Worm (Caenorhabditis elegans) whole organism, young adult: Measurements from ENCODE around the gene dsl-3.

Experiments
- B0035.1 ChIP-seq: sonication (generic microtip); optimal IDR thresholded peaks from 2 replicates; lab custom pipeline; 2016; ENCODE audit warnings: missing genetic modification characterization, mild to moderate bottlenecking, missing compliant biosample characterization, missing genotype, missing genetic modification reagents
- F22D6.2 ChIP-seq: sonication (generic microtip); optimal IDR thresholded peaks from 2 replicates; lab custom pipeline; 2016; ENCODE audit warnings: mild to moderate bottlenecking, missing genetic modification characterization, missing compliant biosample characterization
- F33H1.4 ChIP-seq: fragments of 200-800 bp; sonication (Bioruptor generic); IDR thresholded peaks from 2 replicates; pipeline ENCODE4 v1.3.6; 2022; ENCODE audit warnings: missing genetic modification reagents, missing genetic modification characterization, missing compliant biosample characterization
- F39B2.1 ChIP-seq: fragments of 200-800 bp; sonication (Bioruptor generic); IDR thresholded peaks from 2 replicates; pipeline ENCODE4 v1.3.6; 2022; ENCODE audit warnings: missing genetic modification reagents, missing genetic modification characterization, missing compliant biosample characterization
- F49E8.2 ChIP-seq: sonication (generic microtip); optimal IDR thresholded peaks from 3 replicates; lab custom pipeline; 2017; ENCODE audit warnings: missing genetic modification characterization, mild to moderate bottlenecking, missing compliant biosample characterization, antibody characterized with exemption, moderate library complexity; ENCODE audit not compliant: insufficient read depth
- F52B5.7 ChIP-seq: sonication (generic microtip); optimal IDR thresholded peaks from 2 replicates; lab custom pipeline; 2016; ENCODE audit warnings: mild to moderate bottlenecking, missing genetic modification characterization, missing compliant biosample characterization
- K11D2.4 ChIP-seq: fragments of 200-800 bp; sonication (Bioruptor generic); IDR thresholded peaks from 2 replicates; pipeline ENCODE4 v1.3.6; 2022; ENCODE audit warnings: missing genetic modification reagents, missing genetic modification characterization, missing compliant biosample characterization
- K12H6.12 ChIP-seq: fragments of 200-800 bp; sonication (Bioruptor generic); optimal IDR thresholded peaks from 2 replicates; lab custom pipeline; 2018; ENCODE audit warnings: mild to moderate bottlenecking, missing genetic modification characterization, missing compliant biosample characterization
- T07F8.4 ChIP-seq: sonication (generic microtip); optimal IDR thresholded peaks from 2 replicates; lab custom pipeline; 2016; ENCODE audit warnings: mild to moderate bottlenecking, missing genetic modification characterization, moderate library complexity, missing compliant biosample characterization
- T26A5.8 ChIP-seq: sonication (generic microtip); optimal IDR thresholded peaks from 2 replicates; lab custom pipeline; 2016; ENCODE audit warnings: missing genetic modification characterization, missing compliant biosample characterization
- Y53F4B.3 ChIP-seq: fragments of 200-800 bp; sonication (Bioruptor generic); IDR thresholded peaks from 2 replicates; pipeline ENCODE4 v1.3.6; 2022; ENCODE audit warnings: missing genetic modification reagents, missing genetic modification characterization, missing compliant biosample characterization
- Y53G8AR.9 ChIP-seq: fragments of 200-800 bp; sonication (Bioruptor generic); conservative IDR thresholded peaks from 2 replicates; pipeline ENCODE4 v1.3.6; 2022; ENCODE audit warnings: missing genetic modification reagents, missing genetic modification characterization, missing compliant biosample characterization
- Y67H2A.10 ChIP-seq: fragments of 200-800 bp; sonication (Bioruptor generic); conservative IDR thresholded peaks from 2 replicates; pipeline ENCODE4 v1.3.6; 2022; ENCODE audit warnings: missing genetic modification reagents, missing genetic modification characterization, missing compliant biosample characterization
- Y95B8A.8 ChIP-seq: fragments of 200-800 bp; sonication (Bioruptor generic); IDR thresholded peaks from 2 replicates; pipeline ENCODE4 v1.3.6; 2022; ENCODE audit warnings: missing genetic modification reagents, missing genetic modification characterization, missing compliant biosample characterization
- akir-1 ChIP-seq: fragments of 200-800 bp; sonication (Bioruptor generic); optimal IDR thresholded peaks from 2 replicates; lab custom pipeline; 2018; ENCODE audit warnings: mild to moderate bottlenecking, missing genetic modification characterization, moderate library complexity, missing compliant biosample characterization
- ama-1 ChIP-seq, 3 experiments: fragments of 150-350 bp in 1 of 3; sonication (generic microtip) in 2 of 3; optimal IDR thresholded peaks; 2 replicates each; lab custom pipeline; 2014 to 2018; ENCODE audit warnings: missing biosample characterization in 2 of 3, missing genetic modification characterization in 2 of 3, missing genetic modification reagents in 2 of 3
- attf-3 ChIP-seq: fragments of 200-800 bp; sonication (Bioruptor generic); conservative IDR thresholded peaks from 2 replicates; pipeline ENCODE4 v1.3.6; 2022; ENCODE audit warnings: missing genetic modification reagents, missing genetic modification characterization, missing compliant biosample characterization
- attf-5 ChIP-seq: fragments of 200-800 bp; sonication (Bioruptor generic); optimal IDR thresholded peaks from 2 replicates; lab custom pipeline; 2018; ENCODE audit warnings: mild to moderate bottlenecking, missing genetic modification characterization, missing compliant biosample characterization
- attf-6 ChIP-seq: fragments of 200-800 bp; sonication (Bioruptor generic); IDR thresholded peaks from 2 replicates; pipeline ENCODE4 v1.3.6; 2022; ENCODE audit warnings: missing genetic modification reagents, missing genetic modification characterization, missing compliant biosample characterization
- cebp-2 ChIP-seq: fragments of 200-800 bp; sonication (Bioruptor generic); IDR thresholded peaks from 2 replicates; pipeline ENCODE4 v1.3.6; 2022; ENCODE audit warnings: missing genetic modification characterization, missing compliant biosample characterization
- ceh-79 ChIP-seq: sonication (generic microtip); optimal IDR thresholded peaks from 2 replicates; lab custom pipeline; 2017; ENCODE audit warnings: mild to moderate bottlenecking, missing genetic modification characterization, missing compliant biosample characterization
- ceh-91 ChIP-seq: fragments of 200-800 bp; sonication (Bioruptor generic); IDR thresholded peaks from 2 replicates; pipeline ENCODE4 v1.3.6; 2022; ENCODE audit warnings: missing genetic modification reagents, missing genetic modification characterization, missing compliant biosample characterization
- dpff-1 ChIP-seq: sonication (generic microtip); optimal IDR thresholded peaks from 2 replicates; lab custom pipeline; 2017; ENCODE audit warnings: mild to moderate bottlenecking, missing genetic modification characterization, missing compliant biosample characterization
- dpl-1 ChIP-seq: fragments of 150-350 bp; optimal IDR thresholded peaks from 2 replicates; lab custom pipeline; 2014; ENCODE audit warnings: missing biosample characterization, missing genetic modification reagents, missing genetic modification characterization
- ekl-4 ChIP-seq: fragments of 200-800 bp; sonication (Bioruptor generic); IDR thresholded peaks from 2 replicates; pipeline ENCODE4 v1.3.6; 2022; ENCODE audit warnings: missing genetic modification reagents, missing genetic modification characterization, missing compliant biosample characterization
- him-1 ChIP-seq: sonication (generic microtip); optimal IDR thresholded peaks from 2 replicates; lab custom pipeline; 2016; ENCODE audit warnings: missing genotype, missing genetic modification reagents, missing genetic modification characterization, missing compliant biosample characterization
- hlh-12 ChIP-seq: sonication (generic microtip); optimal IDR thresholded peaks from 2 replicates; lab custom pipeline; 2016; ENCODE audit warnings: missing genetic modification characterization, missing compliant biosample characterization
- hlh-26 ChIP-seq: fragments of 200-800 bp; sonication (Bioruptor generic); conservative IDR thresholded peaks from 2 replicates; pipeline ENCODE4 v1.3.6; 2022; ENCODE audit warnings: missing genetic modification reagents, missing genetic modification characterization, missing compliant biosample characterization
- hrde-1 ChIP-seq: sonication (generic microtip); optimal IDR thresholded peaks from 2 replicates; lab custom pipeline; 2016; ENCODE audit warnings: missing genetic modification characterization, mild to moderate bottlenecking, missing compliant biosample characterization, moderate library complexity, missing genotype, missing genetic modification reagents, borderline replicate concordance
- hsf-1 ChIP-seq: fragments of 200-800 bp; sonication (Bioruptor generic); IDR thresholded peaks from 2 replicates; pipeline ENCODE4 v1.3.6; 2022; ENCODE audit warnings: missing genetic modification reagents, missing genetic modification characterization, missing compliant biosample characterization
- lin-40 ChIP-seq: sonication (generic microtip); optimal IDR thresholded peaks from 2 replicates; lab custom pipeline; 2016; ENCODE audit warnings: missing genetic modification characterization, mild to moderate bottlenecking, missing compliant biosample characterization, missing genotype, missing genetic modification reagents
- lsl-1 ChIP-seq: fragments of 200-800 bp; sonication (Bioruptor generic); optimal IDR thresholded peaks from 2 replicates; lab custom pipeline; 2018; ENCODE audit warnings: mild to moderate bottlenecking, missing genetic modification characterization, moderate library complexity, missing compliant biosample characterization
- madf-10 ChIP-seq: sonication (generic microtip); optimal IDR thresholded peaks from 2 replicates; lab custom pipeline; 2016; ENCODE audit warnings: mild to moderate bottlenecking, missing genetic modification characterization, missing compliant biosample characterization
- mel-28 ChIP-seq: sonication (generic microtip); optimal IDR thresholded peaks from 2 replicates; lab custom pipeline; 2016; ENCODE audit warnings: borderline replicate concordance, mild to moderate bottlenecking, missing genetic modification characterization, missing compliant biosample characterization
- mes-4 ChIP-seq: sonication (generic microtip); optimal IDR thresholded peaks from 2 replicates; lab custom pipeline; 2016; ENCODE audit warnings: missing genotype, missing genetic modification characterization, missing compliant biosample characterization
- nfya-2 ChIP-seq: fragments of 200-800 bp; sonication (Bioruptor generic); IDR thresholded peaks from 2 replicates; pipeline ENCODE4 v1.3.6; 2022; ENCODE audit warnings: missing genetic modification reagents, missing genetic modification characterization, missing compliant biosample characterization
- nfyb-1 ChIP-seq: fragments of 200-800 bp; sonication (Bioruptor generic); IDR thresholded peaks from 2 replicates; pipeline ENCODE4 v1.3.6; 2022; ENCODE audit warnings: missing genetic modification reagents, missing genetic modification characterization, missing compliant biosample characterization
- nhr-120 ChIP-seq: fragments of 200-800 bp; sonication (Bioruptor generic); IDR thresholded peaks from 2 replicates; pipeline ENCODE4 v1.3.6; 2022; ENCODE audit warnings: missing genetic modification characterization, missing compliant biosample characterization
- tlf-1 ChIP-seq: fragments of 200-800 bp; sonication (Bioruptor generic); optimal IDR thresholded peaks from 2 replicates; lab custom pipeline; 2018; ENCODE audit warnings: mild to moderate bottlenecking, missing genetic modification characterization, missing compliant biosample characterization
- unc-130 ChIP-seq: sonication (generic microtip); optimal IDR thresholded peaks from 2 replicates; lab custom pipeline; 2016; ENCODE audit warnings: missing genetic modification reagents, missing genetic modification characterization, missing compliant biosample characterization
- ztf-25 ChIP-seq: fragments of 200-800 bp; sonication (Bioruptor generic); IDR thresholded peaks from 2 replicates; pipeline ENCODE4 v1.3.6; 2022; ENCODE audit warnings: missing genetic modification reagents, missing genetic modification characterization, missing compliant biosample characterization
- ztf-28 ChIP-seq: fragments of 200-800 bp; sonication (Bioruptor generic); IDR thresholded peaks from 2 replicates; pipeline ENCODE4 v1.3.6; 2022; ENCODE audit warnings: missing genetic modification reagents, missing genetic modification characterization, missing compliant biosample characterization
- ztf-3 ChIP-seq: fragments of 200-800 bp; sonication (Bioruptor generic); optimal IDR thresholded peaks from 2 replicates; lab custom pipeline; 2018; ENCODE audit warnings: mild to moderate bottlenecking, missing genetic modification characterization, missing compliant biosample characterization

The dsl-3 gene

ce11 chrIV:1595802-1596201, 14.3 kb upstream of the dsl-3 start, which contains the start of gene npp-8 (continued):
- TF ChIP-seq Y53G8AR.9 (GFP tag; lab: Robert Waterston, UW) (peak; percentile 93), attf-3 (GFP tag; lab: Robert Waterston, UW) (peak; percentile 79), mes-4 (tag; lab: Kevin White, UChicago) (no peak), hrde-1 (peak; percentile 57), K12H6.12 (peak; percentile 72), ceh-91 (GFP tag; lab: Robert Waterston, UW) (peak; percentile 84), attf-6 (GFP tag; lab: Robert Waterston, UW) (peak; percentile 38; the same call in 1 of the 2 replicates), Y53F4B.3 (no peak), mel-28 (tag; lab: Kevin White, UChicago) (peak; percentile 25), F22D6.2 (tag; lab: Kevin White, UChicago) (peak; percentile 31), akir-1 (no peak), ekl-4 (GFP tag; lab: Robert Waterston, UW) (peak; percentile 80), B0035.1 (tag; lab: Kevin White, UChicago) (no peak), lin-40 (peak; percentile 89), T07F8.4 (tag; lab: Kevin White, UChicago) (no peak), ztf-3 (no peak), F52B5.7 (tag; lab: Kevin White, UChicago) (no peak), nfya-2 (GFP tag; lab: Robert Waterston, UW) (no peak), hlh-26 (GFP tag; lab: Robert Waterston, UW) (no peak), Y67H2A.10 (peak; percentile 76), ztf-28 (peak; percentile 67; the same call in 1 of the 2 replicates), K11D2.4 (GFP tag; lab: Robert Waterston, UW) (peak; percentile 69), ceh-79 (tag; lab: Kevin White, UChicago) (no peak), lsl-1 (GFP tag; lab: Kevin White, UChicago) (peak; percentile 78), ama-1 (optimal IDR thresholded peaks at IDR 0.05; lab: Kevin White, UChicago) (no peak), ama-1 (GFP tag; optimal IDR thresholded peaks at IDR 0.05; lab: Kevin White, UChicago) (no peak), ztf-25 (GFP tag; lab: Robert Waterston, UW) (no peak), dpl-1 (GFP tag; lab: Kevin White, UChicago) (peak; percentile 85), dpff-1 (no peak), him-1 (tag; lab: Kevin White, UChicago) (no peak), F39B2.1 (GFP tag; lab: Robert Waterston, UW) (no peak), nhr-120 (no peak), Y95B8A.8 (GFP tag; lab: Robert Waterston, UW) (peak; percentile 91), F33H1.4 (GFP tag; lab: Robert Waterston, UW) (peak; percentile 81), unc-130 (GFP tag; lab: Kevin White, UChicago) (peak; percentile 83), nfyb-1 (GFP tag; lab: Robert Waterston, UW) (peak; percentile 81), F49E8.2 (tag; lab: Kevin White, UChicago) (peak; percentile 79), tlf-1 (GFP tag; lab: Kevin White, UChicago) (peak; percentile 81), hlh-12 (tag; lab: Kevin White, UChicago) (no peak), hsf-1 (GFP tag; lab: Robert Waterston, UW) (peak; percentile 58), T26A5.8 (tag; lab: Kevin White, UChicago) (no peak), madf-10 (peak; percentile 62), cebp-2 (no peak), attf-5 (peak; percentile 96)
